Fruit fly (Drosophila melanogaster) whole organism, embryonic: ENCODE results near the gene Mlc2.

Source experiments
- ATbp ChIP-seq: fragments of 200-800 bp; sonication (Bioruptor generic); optimal IDR thresholded peaks from 2 replicates; lab custom pipeline; 2017; ENCODE audit warnings: missing biosample characterization, mild to moderate bottlenecking, missing genetic modification characterization, missing genetic modification reagents
- B-H2 ChIP-seq: fragments of 200-800 bp; sonication (Bioruptor generic); optimal IDR thresholded peaks from 2 replicates; lab custom pipeline; 2018; ENCODE audit warnings: missing biosample characterization, mild to moderate bottlenecking, missing genetic modification characterization
- CG10543 ChIP-seq: fragments of 200-800 bp; sonication (Bioruptor generic); optimal IDR thresholded peaks from 3 replicates; lab custom pipeline; 2017; ENCODE audit warnings: missing biosample characterization, mild to moderate bottlenecking, missing genetic modification characterization, moderate library complexity
- CG11398 ChIP-seq: fragments of 200-800 bp; sonication (Bioruptor generic); optimal IDR thresholded peaks from 2 replicates; lab custom pipeline; 2016; ENCODE audit warnings: missing biosample characterization, missing genetic modification characterization
- CG11456 ChIP-seq: fragments of 200-800 bp; sonication (Bioruptor generic); IDR thresholded peaks from 3 replicates; pipeline ENCODE4 v1.3.6; 2022; ENCODE audit warnings: missing biosample characterization, missing genetic modification characterization
- CG11560 ChIP-seq: fragments of 200-800 bp; sonication (Bioruptor generic); IDR thresholded peaks from 3 replicates; pipeline ENCODE4 v1.3.6; 2022; ENCODE audit warnings: missing biosample characterization, missing genetic modification characterization
- CG12219 ChIP-seq: fragments of 200-800 bp; sonication (Bioruptor generic); optimal IDR thresholded peaks from 3 replicates; lab custom pipeline; 2018; ENCODE audit warnings: missing biosample characterization, mild to moderate bottlenecking, missing genetic modification characterization
- CG12769 ChIP-seq: fragments of 200-800 bp; sonication (Bioruptor generic); optimal IDR thresholded peaks from 2 replicates; lab custom pipeline; 2019; ENCODE audit warnings: missing biosample characterization, mild to moderate bottlenecking, missing genetic modification characterization, moderate library complexity
- CG13296 ChIP-seq: fragments of 200-800 bp; sonication (Bioruptor generic); optimal IDR thresholded peaks from 3 replicates; lab custom pipeline; 2018; ENCODE audit warnings: missing biosample characterization, mild to moderate bottlenecking, missing genetic modification characterization
- CG13894 ChIP-seq: fragments of 200-800 bp; sonication (Bioruptor generic); optimal IDR thresholded peaks from 3 replicates; lab custom pipeline; 2018; ENCODE audit warnings: missing biosample characterization, mild to moderate bottlenecking, missing genetic modification characterization, moderate library complexity
- CG14050 ChIP-seq: fragments of 200-800 bp; sonication (Bioruptor generic); IDR thresholded peaks from 3 replicates; pipeline ENCODE4 v1.3.6; 2022; ENCODE audit warnings: missing biosample characterization, missing genetic modification characterization
- CG15073 ChIP-seq: fragments of 200-800 bp; sonication (Bioruptor generic); optimal IDR thresholded peaks from 2 replicates; lab custom pipeline; 2016; ENCODE audit warnings: missing biosample characterization, missing genetic modification characterization
- CG2120 ChIP-seq: fragments of 200-800 bp; sonication (Bioruptor generic); optimal IDR thresholded peaks from 3 replicates; lab custom pipeline; 2016; ENCODE audit warnings: missing biosample characterization, missing genetic modification characterization
- CG2129 ChIP-seq: fragments of 200-800 bp; sonication (Bioruptor generic); IDR thresholded peaks from 2 replicates; pipeline ENCODE4 v1.3.6; 2022; ENCODE audit warnings: missing biosample characterization, missing genetic modification characterization; ENCODE audit not compliant: partially characterized antibody
- CG31365 ChIP-seq: fragments of 200-800 bp; sonication (Bioruptor generic); optimal IDR thresholded peaks from 2 replicates; lab custom pipeline; 2018; ENCODE audit warnings: missing biosample characterization, mild to moderate bottlenecking, missing genetic modification characterization
- CG4360 ChIP-seq: fragments of 200-800 bp; sonication (Bioruptor generic); IDR thresholded peaks from 2 replicates; pipeline ENCODE4 v1.3.6; 2022; ENCODE audit warnings: missing biosample characterization, missing genetic modification characterization
- CG6175 ChIP-seq: fragments of 200-800 bp; sonication (Bioruptor generic); IDR thresholded peaks from 3 replicates; pipeline ENCODE4 v1.3.6; 2022; ENCODE audit warnings: missing biosample characterization, missing genetic modification characterization
- CG6765 ChIP-seq: fragments of 200-800 bp; sonication (Bioruptor generic); optimal IDR thresholded peaks from 3 replicates; lab custom pipeline; 2017; ENCODE audit warnings: missing biosample characterization, mild to moderate bottlenecking, missing genetic modification characterization
- CG7928 ChIP-seq: fragments of 200-800 bp; sonication (Bioruptor generic); optimal IDR thresholded peaks from 2 replicates; lab custom pipeline; 2017; ENCODE audit warnings: missing biosample characterization, mild to moderate bottlenecking, missing genetic modification characterization
- CG8290 ChIP-seq, 3 experiments: fragments of 200-800 bp; sonication (Bioruptor generic); optimal IDR thresholded peaks; 2 replicates each; lab custom pipeline; 2016 to 2019; ENCODE audit warnings: missing biosample characterization in 3 of 3, missing genetic modification characterization in 3 of 3, mild to moderate bottlenecking in 2 of 3, moderate library complexity in 1 of 3
- CG8944 ChIP-seq: fragments of 200-800 bp; sonication (Bioruptor generic); optimal IDR thresholded peaks from 3 replicates; lab custom pipeline; 2016; ENCODE audit warnings: missing biosample characterization, missing genetic modification characterization
- CTCF ChIP-seq: fragments of 200-800 bp; sonication (Bioruptor generic); optimal IDR thresholded peaks from 2 replicates; lab custom pipeline; 2017; ENCODE audit warnings: missing biosample characterization, mild to moderate bottlenecking, missing genetic modification characterization, moderate library complexity
- Deaf1 ChIP-seq: fragments of 200-800 bp; optimal IDR thresholded peaks from 3 replicates; lab custom pipeline; 2019; ENCODE audit warnings: missing biosample characterization, mild to moderate bottlenecking, missing genetic modification characterization, moderate library complexity
- HHEX ChIP-seq: fragments of 200-800 bp; sonication (Bioruptor generic); optimal IDR thresholded peaks from 3 replicates; lab custom pipeline; 2017; ENCODE audit warnings: missing biosample characterization, mild to moderate bottlenecking, missing genetic modification characterization, missing genetic modification reagents
- Hey ChIP-seq: fragments of 200-800 bp; sonication (Bioruptor generic); optimal IDR thresholded peaks from 3 replicates; lab custom pipeline; 2018; ENCODE audit warnings: missing biosample characterization, mild to moderate bottlenecking, missing genetic modification characterization
- Hr78 ChIP-seq, 2 experiments: fragments of 200-800 bp in 1 of 2; fragments of >200 bp in 1 of 2; sonication (Bioruptor generic) in 1 of 2; optimal IDR thresholded peaks; 2 replicates each; lab custom pipeline; 2017 to 2019; ENCODE audit warnings: missing biosample characterization in 2 of 2, missing genetic modification characterization in 2 of 2, mild to moderate bottlenecking in 1 of 2, moderate library complexity in 1 of 2
- Jarid2 ChIP-seq: fragments of 200-800 bp; sonication (Bioruptor generic); optimal IDR thresholded peaks from 3 replicates; lab custom pipeline; 2017; ENCODE audit warnings: mild to moderate bottlenecking, missing biosample characterization, missing genetic modification reagents, missing genetic modification characterization
- Myb ChIP-seq: fragments of 200-800 bp; sonication (Bioruptor generic); optimal IDR thresholded peaks from 2 replicates; lab custom pipeline; 2016; ENCODE audit warnings: missing biosample characterization, missing genetic modification characterization
- Side ChIP-seq: fragments of 200-800 bp; sonication (Bioruptor generic); optimal IDR thresholded peaks from 2 replicates; lab custom pipeline; 2016; ENCODE audit warnings: missing biosample characterization, missing genetic modification characterization
- abd-A ChIP-seq: fragments of 200-800 bp; sonication (Bioruptor generic); optimal IDR thresholded peaks from 3 replicates; lab custom pipeline; 2019; ENCODE audit warnings: missing biosample characterization, mild to moderate bottlenecking, missing genetic modification characterization, moderate library complexity
- bbx ChIP-seq: fragments of 200-800 bp; sonication (Bioruptor generic); IDR thresholded peaks from 2 replicates; pipeline ENCODE4 v1.3.6; 2022; ENCODE audit warnings: missing biosample characterization, missing genetic modification characterization; ENCODE audit not compliant: partially characterized antibody
- crol ChIP-seq: fragments of 200-800 bp; sonication (Bioruptor generic); IDR thresholded peaks from 2 replicates; pipeline ENCODE4 v1.3.6; 2022; ENCODE audit warnings: missing biosample characterization, missing genetic modification characterization
- dan ChIP-seq: fragments of 200-800 bp; sonication (Bioruptor generic); IDR thresholded peaks from 2 replicates; pipeline ENCODE4 v1.3.6; 2022; ENCODE audit warnings: missing biosample characterization, missing genetic modification characterization
- dpn ChIP-seq, 2 experiments: fragments of 200-800 bp; sonication (Bioruptor generic); optimal IDR thresholded peaks; 3 replicates each; lab custom pipeline; 2016; ENCODE audit warnings: missing biosample characterization in 2 of 2, missing genetic modification characterization in 2 of 2
- dysf ChIP-seq: fragments of 200-800 bp; sonication (Bioruptor generic); IDR thresholded peaks from 3 replicates; pipeline ENCODE4 v1.3.6; 2022; ENCODE audit warnings: missing biosample characterization, missing genetic modification characterization
- ftz-f1 ChIP-seq: fragments of 200-800 bp; sonication (Bioruptor generic); optimal IDR thresholded peaks from 2 replicates; lab custom pipeline; 2016; ENCODE audit warnings: missing biosample characterization, missing genetic modification characterization
- lab ChIP-seq: fragments of 200-800 bp; sonication (Bioruptor generic); optimal IDR thresholded peaks from 3 replicates; lab custom pipeline; 2017; ENCODE audit warnings: missing biosample characterization, missing genetic modification characterization, mild to moderate bottlenecking, moderate library complexity, missing genetic modification reagents
- lola ChIP-seq, 3 experiments: fragments of >200 bp in 2 of 3; fragments of 200-800 bp in 1 of 3; sonication (Bioruptor generic) in 1 of 3; optimal IDR thresholded peaks; 2 replicates each; lab custom pipeline; 2017 to 2019; ENCODE audit warnings: missing biosample characterization in 3 of 3, missing genetic modification characterization in 3 of 3, mild to moderate bottlenecking in 1 of 3, moderate library complexity in 1 of 3
- mld ChIP-seq: fragments of 200-800 bp; sonication (Bioruptor generic); IDR thresholded peaks from 3 replicates; pipeline ENCODE4 v1.3.6; 2022; ENCODE audit warnings: missing biosample characterization, missing genetic modification characterization; ENCODE audit not compliant: partially characterized antibody
- nom ChIP-seq: fragments of 200-800 bp; sonication (Bioruptor generic); optimal IDR thresholded peaks from 2 replicates; lab custom pipeline; 2017; ENCODE audit warnings: missing biosample characterization, missing genetic modification characterization, mild to moderate bottlenecking, moderate library complexity, missing genetic modification reagents
- oc ChIP-seq: fragments of 200-800 bp; sonication (Bioruptor generic); optimal IDR thresholded peaks from 2 replicates; lab custom pipeline; 2018; ENCODE audit warnings: missing biosample characterization, mild to moderate bottlenecking, missing genetic modification characterization, moderate library complexity
- pita ChIP-seq: fragments of 200-800 bp; sonication (Bioruptor generic); optimal IDR thresholded peaks from 2 replicates; lab custom pipeline; 2017; ENCODE audit warnings: missing biosample characterization, mild to moderate bottlenecking, missing genetic modification characterization
- pros ChIP-seq: fragments of 200-800 bp; sonication (Bioruptor generic); optimal IDR thresholded peaks from 3 replicates; lab custom pipeline; 2019; ENCODE audit warnings: missing biosample characterization, mild to moderate bottlenecking, missing genetic modification characterization, moderate library complexity
- slbo ChIP-seq: fragments of 200-800 bp; sonication (Bioruptor generic); IDR thresholded peaks from 2 replicates; pipeline ENCODE4 v1.3.6; 2022; ENCODE audit warnings: missing biosample characterization, missing genetic modification characterization
- sr ChIP-seq: fragments of 200-800 bp; sonication (Bioruptor generic); IDR thresholded peaks from 3 replicates; pipeline ENCODE4 v1.3.6; 2022; ENCODE audit warnings: missing biosample characterization, missing genetic modification characterization
- tll ChIP-seq, 2 experiments: fragments of 200-800 bp in 1 of 2; fragments of >200 bp in 1 of 2; sonication (Bioruptor generic) in 1 of 2; optimal IDR thresholded peaks; 2 replicates each; lab custom pipeline; 2017 to 2019; ENCODE audit warnings: missing biosample characterization in 2 of 2, missing genetic modification characterization in 2 of 2, mild to moderate bottlenecking in 1 of 2, moderate library complexity in 1 of 2
- usp ChIP-seq: fragments of >200 bp; optimal IDR thresholded peaks from 2 replicates; lab custom pipeline; 2017; ENCODE audit warnings: missing biosample characterization, missing genetic modification characterization
- vnd ChIP-seq: fragments of 200-800 bp; sonication (Bioruptor generic); IDR thresholded peaks from 3 replicates; pipeline ENCODE4 v1.3.6; 2022; ENCODE audit warnings: missing biosample characterization, missing genetic modification characterization; ENCODE audit not compliant: partially characterized antibody
- zen2 ChIP-seq: fragments of 200-800 bp; sonication (Bioruptor generic); IDR thresholded peaks from 3 replicates; pipeline ENCODE4 v1.3.6; 2022; ENCODE audit warnings: missing biosample characterization, missing genetic modification characterization; ENCODE audit not compliant: partially characterized antibody
- zf30C ChIP-seq: fragments of 200-800 bp; sonication (Bioruptor generic); optimal IDR thresholded peaks from 3 replicates; lab custom pipeline; 2018; ENCODE audit warnings: missing biosample characterization, mild to moderate bottlenecking, missing genetic modification characterization

Gene Mlc2

DNA sequence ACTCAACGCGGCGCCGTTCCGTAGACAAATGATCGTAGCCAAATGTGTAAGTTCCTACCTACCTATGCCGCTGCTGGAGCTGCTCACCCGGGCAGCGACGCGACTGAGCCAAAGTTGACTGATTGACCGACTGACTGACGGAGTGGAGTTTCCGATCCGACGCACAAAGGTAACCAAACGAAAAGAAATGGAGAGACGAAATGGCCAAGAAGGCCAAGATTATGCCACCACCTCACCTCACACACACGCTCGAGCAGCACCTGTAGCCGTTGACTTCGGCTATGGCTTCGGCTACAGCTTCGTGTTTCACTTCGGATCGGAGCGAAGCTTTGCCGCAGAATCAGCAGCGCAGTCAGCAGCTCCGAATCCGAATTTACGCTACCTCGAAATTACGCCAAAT is 16.7 kb upstream of the Mlc2 start, which contains the start of gene CG9747 (continued):
- TF ChIP-seq ATbp (GFP tag; lab: Kevin White, UChicago) (no peak), B-H2 (GFP tag; lab: Kevin White, UChicago) (no peak), ftz-f1 (GFP tag; lab: Kevin White, UChicago) (peak; percentile 43), Myb (no peak), sr (GFP tag; lab: Robert Waterston, UW) (0 out of 3 replicates have a peak, but pooled peaks have one; percentile 18), CG12769 (tag; lab: Kevin White, UChicago) (peak; percentile 82), pros (GFP tag; lab: Kevin White, UChicago) (peak; percentile 92), CG2129 (GFP tag; lab: Robert Waterston, UW) (no peak), dan (GFP tag; lab: Robert Waterston, UW) (no peak), Hr78 (GFP tag; optimal IDR thresholded peaks at IDR 0.05; lab: Kevin White, UChicago) (peak in 1 of 2 experiments; percentile 41), abd-A (peak; percentile 58), CG7928 (GFP tag; lab: Kevin White, UChicago) (no peak), CG6175 (GFP tag; lab: Robert Waterston, UW) (peak; percentile 94), CG13296 (GFP tag; lab: Kevin White, UChicago) (peak; percentile 11), nom (GFP tag; lab: Kevin White, UChicago) (no peak), CG11398 (no peak), zen2 (GFP tag; lab: Robert Waterston, UW) (0 out of 3 replicates have a peak, but pooled peaks have one; percentile 25), Deaf1 (tag; lab: Kevin White, UChicago) (peak; percentile 98), CG6765 (GFP tag; lab: Kevin White, UChicago) (peak; percentile 10), dpn (GFP tag; optimal IDR thresholded peaks at IDR 0.05; lab: Kevin White, UChicago) (no peak), crol (GFP tag; lab: Robert Waterston, UW) (0 out of 2 replicates have a peak, but pooled peaks have one; percentile 9), Jarid2 (GFP tag; lab: Kevin White, UChicago) (no peak), pita (GFP tag; lab: Kevin White, UChicago) (no peak), CG10543 (GFP tag; lab: Kevin White, UChicago) (peak; percentile 66), CG11560 (tag; lab: Robert Waterston, UW) (no peak), lab (peak; percentile 15), HHEX (GFP tag; lab: Kevin White, UChicago) (no peak), Hey (no peak), CG31365 (tag; lab: Kevin White, UChicago) (no peak), slbo (GFP tag; lab: Robert Waterston, UW) (0 out of 2 replicates have a peak, but pooled peaks have one; percentile 3), CG13894 (tag; lab: Kevin White, UChicago) (peak; percentile 74), bbx (peak; percentile 28; the same call in 1 of the 2 replicates), Side (GFP tag; lab: Kevin White, UChicago) (no peak), oc (tag; lab: Kevin White, UChicago) (peak; percentile 28), CG8290 (GFP tag; optimal IDR thresholded peaks at IDR 0.05; lab: Kevin White, UChicago) (no peak), CG8290 (tag; optimal IDR thresholded peaks at IDR 0.05; lab: Kevin White, UChicago) (peak in 1 of 2 experiments; percentile 10)

DNA sequence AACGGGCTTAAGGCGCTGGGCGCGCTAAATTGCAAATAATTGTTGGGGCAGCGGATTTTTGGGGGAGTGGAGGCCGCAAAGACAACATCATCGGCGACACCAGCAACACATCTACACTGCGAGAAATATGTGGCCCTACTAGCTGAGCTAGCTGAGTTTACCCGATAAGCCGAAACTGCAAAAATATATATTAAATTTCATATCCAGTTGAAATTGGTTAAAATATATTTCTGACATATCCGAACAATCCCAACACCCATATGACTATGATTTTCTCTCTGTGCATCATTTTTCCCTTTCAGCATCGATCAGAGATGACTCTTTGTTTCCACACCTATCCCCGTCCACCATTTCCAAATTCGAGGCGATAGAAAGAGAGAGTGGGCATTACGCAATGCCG is 15.5 kb upstream of the Mlc2 start:
- peak; percentile 72 for TF ChIP-seq CG12219 (GFP tag; lab: Kevin White, UChicago)
- TF ChIP-seq CG4360 (GFP tag; lab: Robert Waterston, UW), result peak; percentile 64
- TF ChIP-seq CG11456, result peak; percentile 69; the same call in 2 of the 3 replicates
- peak; percentile 3 for TF ChIP-seq CTCF
- TF ChIP-seq dysf (GFP tag; lab: Robert Waterston, UW), result peak; percentile 88
- TF ChIP-seq CG15073 (GFP tag; lab: Kevin White, UChicago), result no peak
- peak; percentile 64 for TF ChIP-seq CG14050 (GFP tag; lab: Robert Waterston, UW)
- TF ChIP-seq CG8944 (GFP tag; lab: Kevin White, UChicago), result peak; percentile 11
- peak; percentile 62 for TF ChIP-seq CG2120 (GFP tag; lab: Kevin White, UChicago)
- TF ChIP-seq lola (GFP tag; optimal IDR thresholded peaks at IDR 0.05; lab: Kevin White, UChicago), result peak in 1 of 3 experiments; percentile 43
- TF ChIP-seq tll (GFP tag; optimal IDR thresholded peaks at IDR 0.05; lab: Kevin White, UChicago), result no peak
- no peak for TF ChIP-seq zf30C
- no peak for TF ChIP-seq usp (GFP tag; lab: Kevin White, UChicago)
- TF ChIP-seq mld (GFP tag; lab: Robert Waterston, UW), result no peak
- no peak for TF ChIP-seq vnd (GFP tag; lab: Robert Waterston, UW)
